Worm (Caenorhabditis elegans): ENCODE measurements around the gene abu-2.

abu-2 gene

ce11 chrX:1443556-1444243 lies 33.2 kb upstream of the abu-2 start (continued):
- TF ChIP-seq lin-29 (GFP tag; IDR thresholded peaks at IDR 0.05) (no peak), Y75B8A.6 (GFP tag; IDR thresholded peaks at IDR 0.05) (no peak), daf-16 (GFP tag; optimal IDR thresholded peaks at IDR 0.05) (no peak), daf-16 (tag; optimal IDR thresholded peaks at IDR 0.05) (peak; percentile 37), fos-1 (tag; optimal IDR thresholded peaks at IDR 0.05) (no peak), lin-13 (GFP tag; optimal IDR thresholded peaks at IDR 0.05) (no peak), madf-9 (GFP tag; conservative IDR thresholded peaks at IDR 0.05) (no peak), spr-1 (tag; optimal IDR thresholded peaks at IDR 0.05) (no peak), nhr-25 (tag; optimal IDR thresholded peaks at IDR 0.05; ENCODE audit: borderline replicate concordance, insufficient read depth) (no peak), lin-1 (GFP tag; IDR thresholded peaks at IDR 0.05) (no peak), lin-38 (GFP tag; IDR thresholded peaks at IDR 0.05) (peak; percentile 10; the same call in 1 of the 2 replicates), set-16 (GFP tag; IDR thresholded peaks at IDR 0.05) (no peak), ama-1 (optimal IDR thresholded peaks at IDR 0.05) (no peak), Y105C5A.15 (GFP tag; IDR thresholded peaks at IDR 0.05) (no peak)

DNA sequence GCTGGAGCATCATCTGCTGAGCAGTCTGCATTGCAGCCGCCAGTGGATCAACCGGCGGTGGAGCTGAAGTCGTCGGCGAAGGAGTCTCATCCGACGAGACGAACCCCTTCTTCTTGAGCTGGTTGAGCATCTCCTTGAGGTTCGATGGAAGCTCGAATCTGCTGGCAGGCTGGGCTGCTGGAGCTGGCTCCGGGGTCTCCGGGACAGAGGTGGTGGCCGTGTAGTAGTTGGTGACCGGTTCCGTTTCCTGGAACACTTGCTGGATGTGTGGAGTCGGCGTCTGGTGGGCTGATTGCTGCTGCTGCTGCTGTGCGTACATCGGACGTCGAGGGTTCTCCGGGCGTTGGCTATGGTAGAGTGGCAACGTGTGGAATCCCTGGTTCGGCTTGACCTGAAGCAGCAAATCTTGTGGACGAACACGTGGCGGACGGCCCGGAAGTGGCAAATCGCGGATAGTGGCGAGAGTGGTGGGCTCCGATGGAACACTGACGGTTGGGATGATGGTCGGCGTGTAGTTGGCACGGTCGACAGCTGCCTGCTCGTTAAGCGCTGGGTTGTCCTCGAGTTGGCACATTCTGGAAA lies 31.2 kb upstream of the abu-2 start:
- TF ChIP-seq vab-7 (GFP tag; IDR thresholded peaks at IDR 0.05) (no peak), nhr-77 (tag; optimal IDR thresholded peaks at IDR 0.05) (no peak), set-16 (GFP tag; IDR thresholded peaks at IDR 0.05) (peak; percentile 93), rbr-2 (tag; optimal IDR thresholded peaks at IDR 0.05) (no peak), daf-16 (GFP tag; optimal IDR thresholded peaks at IDR 0.05) (no peak), daf-16 (tag; optimal IDR thresholded peaks at IDR 0.05) (no peak), aha-1 (tag) (peak; percentile 15), lin-38 (GFP tag; IDR thresholded peaks at IDR 0.05) (no peak)

ce11 chrX:1440161-1440560 lies 29.7 kb upstream of the abu-2 start, which contains the start of gene sedl-1:
sedl-1 (minus strand) TSS chrX:1440261.
- TF ChIP-seq zip-2 (tag; optimal IDR thresholded peaks at IDR 0.05) (no peak), egl-27 (tag; optimal IDR thresholded peaks at IDR 0.05) (no peak), nhr-102 (tag; optimal IDR thresholded peaks at IDR 0.05) (no peak), zfp-2 (tag; optimal IDR thresholded peaks at IDR 0.05) (no peak), ZK546.5 (tag; optimal IDR thresholded peaks at IDR 0.05) (no peak), aha-1 (tag) (peak; percentile 24), set-16 (GFP tag; IDR thresholded peaks at IDR 0.05) (no peak)

DNA sequence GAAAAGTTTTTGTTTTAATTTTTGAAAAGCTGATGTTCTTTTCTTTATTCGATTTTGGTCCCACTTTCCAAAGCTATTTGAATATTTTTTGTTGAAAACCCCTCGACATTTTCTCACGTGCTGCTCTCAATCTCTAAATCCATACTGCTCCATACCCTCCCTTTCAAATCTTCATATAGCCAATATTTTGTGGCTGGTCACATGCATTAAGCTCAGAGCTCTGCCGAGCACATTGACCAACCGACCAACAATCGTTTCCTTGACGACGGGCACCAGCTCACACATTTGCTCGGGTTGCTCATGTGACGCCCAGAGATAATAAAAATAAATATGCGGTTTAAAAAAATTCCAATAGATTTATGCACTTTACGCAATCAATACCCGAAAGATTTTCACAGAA lies 28.5 kb upstream of the abu-2 start:
- TF ChIP-seq spr-3 (GFP tag; optimal IDR thresholded peaks at IDR 0.05): no peak
- TF ChIP-seq F10B5.3 (tag; optimal IDR thresholded peaks at IDR 0.05): no peak
- TF ChIP-seq mdl-1 (tag; optimal IDR thresholded peaks at IDR 0.05): peak in 1 of 2 experiments; percentile 53
- TF ChIP-seq daf-8 (GFP tag; IDR thresholded peaks at IDR 0.05): no peak
- TF ChIP-seq nhr-48 (tag; optimal IDR thresholded peaks at IDR 0.05): no peak
- no peak for TF ChIP-seq ceh-44 (GFP tag; IDR thresholded peaks at IDR 0.05)
- TF ChIP-seq dve-1 (tag; optimal IDR thresholded peaks at IDR 0.05; ENCODE audit: insufficient read depth): no peak
- TF ChIP-seq nhr-111 (GFP tag; optimal IDR thresholded peaks at IDR 0.05): no peak
- 0 out of 2 replicates have a peak, but pooled peaks have one; percentile 25 for TF ChIP-seq hmg-1.1 (GFP tag; IDR thresholded peaks at IDR 0.05)
- no peak for TF ChIP-seq ZK337.2 (GFP tag; IDR thresholded peaks at IDR 0.05)
- no peak for TF ChIP-seq egl-27 (tag; optimal IDR thresholded peaks at IDR 0.05)
- TF ChIP-seq Y5F2A.4 (GFP tag; optimal IDR thresholded peaks at IDR 0.05): no peak
- peak; percentile 30 for TF ChIP-seq rbr-2 (tag; optimal IDR thresholded peaks at IDR 0.05)
- no peak for TF ChIP-seq lin-15B (tag; optimal IDR thresholded peaks at IDR 0.05)
- TF ChIP-seq mep-1 (tag; optimal IDR thresholded peaks at IDR 0.05): peak; percentile 28
- no peak for TF ChIP-seq zip-11 (GFP tag; IDR thresholded peaks at IDR 0.05)
- no peak for TF ChIP-seq F26F4.8 (GFP tag; conservative IDR thresholded peaks at IDR 0.05)
- TF ChIP-seq pqm-1 (tag; optimal IDR thresholded peaks at IDR 0.05): no peak
- no peak for TF ChIP-seq cey-2 (tag; optimal IDR thresholded peaks at IDR 0.05; ENCODE audit: borderline replicate concordance, insufficient read depth)
- TF ChIP-seq lin-1 (GFP tag; IDR thresholded peaks at IDR 0.05): no peak
- TF ChIP-seq zfp-3 (GFP tag; conservative IDR thresholded peaks at IDR 0.05): no peak
- no peak for TF ChIP-seq F49E8.2 (tag; optimal IDR thresholded peaks at IDR 0.05; ENCODE audit: borderline replicate concordance)
- TF ChIP-seq skn-1 (tag; optimal IDR thresholded peaks at IDR 0.05): no peak
- no peak for TF ChIP-seq aly-2 (tag; optimal IDR thresholded peaks at IDR 0.05)
- no peak for TF ChIP-seq ctbp-1 (GFP tag; IDR thresholded peaks at IDR 0.05)
